Worm (Caenorhabditis elegans) whole organism, L1 larva: Measurements from ENCODE around the gene C43D7.7.

Source experiments
- C04F5.9 ChIP-seq: sonication (generic microtip); optimal IDR thresholded peaks from 2 replicates; lab custom pipeline; 2016; ENCODE audit warnings: missing genetic modification characterization, missing compliant biosample characterization
- C16A3.4 ChIP-seq: fragments of 150-350 bp; optimal IDR thresholded peaks from 2 replicates; lab custom pipeline; 2014; ENCODE audit warnings: missing biosample characterization, missing genetic modification characterization
- aha-1 ChIP-seq: fragments of 150-350 bp; optimal IDR thresholded peaks from 2 replicates; lab custom pipeline; 2014; ENCODE audit warnings: missing biosample characterization, missing genetic modification characterization
- ama-1 ChIP-seq: fragments of 150-350 bp; optimal IDR thresholded peaks from 2 replicates; lab custom pipeline; 2014
- ceh-63 ChIP-seq: fragments of 200-800 bp; sonication (Bioruptor generic); optimal IDR thresholded peaks from 2 replicates; lab custom pipeline; 2018; ENCODE audit warnings: mild to moderate bottlenecking, missing genetic modification characterization, missing compliant biosample characterization
- ceh-82 ChIP-seq, 3 experiments: fragments of 150-350 bp in 1 of 3; sonication (generic microtip) in 2 of 3; optimal IDR thresholded peaks; 2 replicates each; lab custom pipeline; 2014 to 2017; ENCODE audit warnings: missing biosample characterization in 3 of 3, missing genetic modification characterization in 3 of 3
- ceh-88 ChIP-seq: fragments of 200-800 bp; sonication (Bioruptor generic); IDR thresholded peaks from 2 replicates; pipeline ENCODE4 v1.3.6; 2022; ENCODE audit warnings: missing genetic modification characterization, missing compliant biosample characterization
- ces-1 ChIP-seq: fragments of 150-350 bp; optimal IDR thresholded peaks from 2 replicates; lab custom pipeline; 2014; ENCODE audit warnings: missing biosample characterization, missing genetic modification reagents, missing genetic modification characterization
- dpl-1 ChIP-seq, 3 experiments: fragments of 150-350 bp in 2 of 3; sonication (generic microtip) in 1 of 3; optimal IDR thresholded peaks; 2 replicates each; lab custom pipeline; 2014 to 2017; ENCODE audit warnings: missing biosample characterization in 3 of 3, missing genetic modification characterization in 3 of 3, missing genetic modification reagents in 3 of 3
- dsc-1 ChIP-seq: sonication (generic microtip); optimal IDR thresholded peaks from 2 replicates; lab custom pipeline; 2016; ENCODE audit warnings: mild to moderate bottlenecking, missing genetic modification characterization, missing compliant biosample characterization
- efl-1 ChIP-seq, 4 experiments: fragments of 150-350 bp; optimal IDR thresholded peaks in 3 of 4; peaks in 1 of 4; 1 replicate in 1 of 4; 2 replicates in 3 of 4; lab custom pipeline; 2014; ENCODE audit warnings: missing biosample characterization in 2 of 4, missing genetic modification characterization in 2 of 4, missing genetic modification reagents in 2 of 4
- egl-13 ChIP-seq: sonication (generic microtip); optimal IDR thresholded peaks from 2 replicates; lab custom pipeline; 2016; ENCODE audit warnings: missing genotype, missing genetic modification reagents, missing genetic modification characterization, missing compliant biosample characterization
- fkh-4 ChIP-seq: sonication (generic microtip); optimal IDR thresholded peaks from 2 replicates; lab custom pipeline; 2016; ENCODE audit warnings: missing compliant biosample characterization, missing genetic modification characterization, borderline replicate concordance
- fos-1 ChIP-seq: fragments of 150-350 bp; optimal IDR thresholded peaks from 2 replicates; lab custom pipeline; 2014; ENCODE audit warnings: missing biosample characterization, missing genetic modification characterization
- grh-1 ChIP-seq: fragments of 200-800 bp; sonication (Bioruptor generic); IDR thresholded peaks from 2 replicates; pipeline ENCODE4 v1.3.6; 2022; ENCODE audit warnings: missing genetic modification reagents, missing genetic modification characterization, missing compliant biosample characterization
- hlh-4 ChIP-seq: sonication (generic microtip); optimal IDR thresholded peaks from 2 replicates; lab custom pipeline; 2016; ENCODE audit warnings: mild to moderate bottlenecking, missing genetic modification characterization, missing compliant biosample characterization
- irx-1 ChIP-seq: sonication (generic microtip); optimal IDR thresholded peaks from 2 replicates; lab custom pipeline; 2016; ENCODE audit warnings: missing genetic modification characterization, missing compliant biosample characterization
- lin-13 ChIP-seq: fragments of 150-350 bp; optimal IDR thresholded peaks from 2 replicates; lab custom pipeline; 2014; ENCODE audit warnings: missing biosample characterization, missing genetic modification reagents, missing genetic modification characterization
- lin-14 ChIP-seq: fragments of 200-800 bp; sonication (Bioruptor generic); optimal IDR thresholded peaks from 2 replicates; lab custom pipeline; 2018; ENCODE audit warnings: mild to moderate bottlenecking, missing genetic modification characterization, moderate library complexity, missing compliant biosample characterization
- mdl-1 ChIP-seq, 2 experiments: fragments of 150-350 bp; optimal IDR thresholded peaks; 2 replicates each; lab custom pipeline; 2014 to 2017; ENCODE audit warnings: missing biosample characterization in 2 of 2, missing genetic modification characterization in 2 of 2, inconsistent platforms in 1 of 2
- mef-2 ChIP-seq: fragments of 150-350 bp; optimal IDR thresholded peaks from 2 replicates; lab custom pipeline; 2014; ENCODE audit warnings: missing biosample characterization, missing genetic modification characterization
- mep-1 ChIP-seq: fragments of 150-350 bp; optimal IDR thresholded peaks from 2 replicates; lab custom pipeline; 2014; ENCODE audit warnings: missing biosample characterization, missing genetic modification characterization
- nhr-47 ChIP-seq: sonication (generic microtip); optimal IDR thresholded peaks from 2 replicates; lab custom pipeline; 2016; ENCODE audit warnings: mild to moderate bottlenecking, missing genetic modification characterization, moderate library complexity, missing compliant biosample characterization
- nhr-71 ChIP-seq: sonication (generic microtip); optimal IDR thresholded peaks from 2 replicates; lab custom pipeline; 2016; ENCODE audit warnings: mild to moderate bottlenecking, missing genetic modification characterization, moderate library complexity, missing compliant biosample characterization
- nhr-84 ChIP-seq: sonication (generic microtip); optimal IDR thresholded peaks from 2 replicates; lab custom pipeline; 2017; ENCODE audit warnings: missing biosample characterization, missing genetic modification characterization
- pag-3 ChIP-seq: sonication (generic microtip); optimal IDR thresholded peaks from 2 replicates; lab custom pipeline; 2017; ENCODE audit warnings: missing genetic modification characterization, mild to moderate bottlenecking, missing compliant biosample characterization, antibody characterized with exemption, borderline replicate concordance; ENCODE audit not compliant: insufficient read depth
- pqm-1 ChIP-seq: sonication (generic microtip); optimal IDR thresholded peaks from 3 replicates; lab custom pipeline; 2017; ENCODE audit warnings: missing biosample characterization, missing genetic modification characterization
- rnt-1 ChIP-seq: sonication (generic microtip); optimal IDR thresholded peaks from 2 replicates; lab custom pipeline; 2016; ENCODE audit warnings: mild to moderate bottlenecking, missing genetic modification characterization, moderate library complexity, missing compliant biosample characterization
- sox-4 ChIP-seq: sonication (generic microtip); optimal IDR thresholded peaks from 2 replicates; lab custom pipeline; 2016; ENCODE audit warnings: missing genetic modification characterization, missing compliant biosample characterization
- unc-130 ChIP-seq: fragments of 150-350 bp; optimal IDR thresholded peaks from 2 replicates; lab custom pipeline; 2017; ENCODE audit warnings: missing biosample characterization, missing genetic modification characterization, inconsistent platforms
- unc-62 ChIP-seq: fragments of 150-350 bp; optimal IDR thresholded peaks from 2 replicates; lab custom pipeline; 2014; ENCODE audit warnings: missing biosample characterization, missing genetic modification reagents, missing genetic modification characterization
- unc-86 ChIP-seq: sonication (generic microtip); optimal IDR thresholded peaks from 2 replicates; lab custom pipeline; 2016; ENCODE audit warnings: missing genetic modification characterization, missing compliant biosample characterization
- unc-98 ChIP-seq: fragments of 200-800 bp; sonication (Bioruptor generic); IDR thresholded peaks from 2 replicates; pipeline ENCODE4 v1.3.6; 2022; ENCODE audit warnings: missing genetic modification characterization, missing compliant biosample characterization
- zag-1 ChIP-seq: fragments of 150-350 bp; optimal IDR thresholded peaks from 2 replicates; lab custom pipeline; 2014; ENCODE audit warnings: missing biosample characterization, missing genetic modification characterization

The C43D7.7 gene

DNA sequence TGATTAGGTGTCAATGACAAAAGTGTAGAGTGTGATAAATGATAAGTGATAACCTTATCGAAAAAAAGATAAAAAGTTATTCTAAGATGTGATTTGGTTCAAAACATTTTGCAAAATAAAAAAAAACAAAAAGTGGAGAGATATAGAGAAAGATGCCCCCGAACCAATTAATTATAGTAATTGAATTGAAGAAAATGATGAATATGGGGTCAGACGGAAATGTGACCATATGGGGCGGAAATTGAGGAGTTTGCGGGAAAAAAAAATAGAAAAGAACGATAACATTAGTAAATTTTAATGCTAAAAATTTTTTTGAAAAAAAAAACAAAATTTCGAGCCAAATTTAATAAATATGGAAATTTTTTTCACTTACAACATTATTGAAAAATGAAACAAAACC lies 35.2 kb upstream of the C43D7.7 start:
- TF ChIP-seq fos-1 (tag; lab: Kevin White, UChicago) (no peak), ceh-82 (tag; optimal IDR thresholded peaks at IDR 0.05; lab: Kevin White, UChicago) (no peak), C04F5.9 (tag; lab: Kevin White, UChicago) (no peak), unc-130 (tag; lab: Kevin White, UChicago) (no peak), lin-13 (GFP tag; lab: Kevin White, UChicago) (no peak), unc-98 (GFP tag; lab: Robert Waterston, UW) (no peak), efl-1 (optimal IDR thresholded peaks at IDR 0.05; lab: Kevin White, UChicago) (no peak), efl-1 (GFP tag; optimal IDR thresholded peaks at IDR 0.05 in 1 of 2; lab: Kevin White, UChicago) (peak in 1 of 2 experiments; percentile 30)

DNA sequence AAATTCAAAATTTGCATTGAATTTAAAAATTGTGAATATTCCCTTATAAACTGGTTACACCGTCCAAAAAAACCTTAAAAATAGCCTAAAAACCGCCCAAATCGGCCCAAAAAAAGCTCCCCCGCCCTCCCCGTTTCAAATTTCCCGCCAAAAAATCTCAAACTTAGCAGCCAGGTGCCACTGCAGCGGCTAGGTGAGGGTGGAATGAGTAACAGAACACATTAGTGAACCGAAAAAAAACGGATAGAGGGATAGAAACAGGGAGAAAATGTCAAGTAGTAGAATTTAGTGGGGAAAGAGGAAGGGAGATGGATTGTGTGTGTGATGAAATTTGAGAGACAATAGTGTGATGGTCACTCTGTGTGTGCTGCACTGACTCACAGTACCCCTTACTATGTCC lies 32.6 kb upstream of the C43D7.7 start:
- TF ChIP-seq ama-1 (lab: Kevin White, UChicago): no peak
- peak; percentile 38 for TF ChIP-seq rnt-1
- no peak for TF ChIP-seq unc-86 (tag; lab: Kevin White, UChicago)
- TF ChIP-seq mdl-1 (tag; optimal IDR thresholded peaks at IDR 0.05; lab: Kevin White, UChicago): peak in 1 of 2 experiments; percentile 6
- peak in 1 of 2 experiments; percentile 37 for TF ChIP-seq efl-1 (optimal IDR thresholded peaks at IDR 0.05; lab: Kevin White, UChicago)
- TF ChIP-seq efl-1 (GFP tag; optimal IDR thresholded peaks at IDR 0.05 in 1 of 2; lab: Kevin White, UChicago): peak; percentile 48 to 93
- TF ChIP-seq pag-3 (tag; lab: Kevin White, UChicago): peak; percentile 61
- peak in 2 of 3 experiments; percentile 41 to 53 for TF ChIP-seq dpl-1 (GFP tag; optimal IDR thresholded peaks at IDR 0.05; lab: Kevin White, UChicago)
- TF ChIP-seq lin-13 (GFP tag; lab: Kevin White, UChicago): no peak
- TF ChIP-seq egl-13 (tag; lab: Kevin White, UChicago): no peak
- no peak for TF ChIP-seq nhr-71 (tag; lab: Kevin White, UChicago)
- TF ChIP-seq mep-1 (tag; lab: Kevin White, UChicago): peak; percentile 29
- TF ChIP-seq lin-14 (GFP tag; lab: Kevin White, UChicago): peak; percentile 79
- TF ChIP-seq nhr-47: no peak

DNA sequence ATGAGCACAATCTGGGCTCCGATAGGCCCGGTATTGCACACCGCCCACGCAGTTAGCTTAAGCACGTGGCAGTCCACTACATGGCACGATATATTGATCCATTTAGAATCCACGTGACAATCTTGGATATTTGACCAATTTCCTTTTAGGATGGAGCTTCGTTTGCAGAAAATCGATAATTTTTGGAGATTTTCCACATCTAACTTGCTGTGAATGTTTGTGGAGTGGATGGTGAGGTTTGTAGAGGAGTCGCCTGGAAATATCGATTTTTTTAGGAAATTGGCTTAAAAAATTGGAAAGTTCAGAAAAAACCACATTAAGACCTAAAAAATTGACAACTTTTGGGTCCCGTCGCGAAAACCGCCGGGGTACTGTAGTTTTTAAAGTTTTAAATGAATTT lies 18.0 kb upstream of the C43D7.7 start:
- TF ChIP-seq irx-1 (tag; lab: Kevin White, UChicago): no peak
- no peak for TF ChIP-seq ceh-63 (GFP tag; lab: Kevin White, UChicago)
- no peak for TF ChIP-seq dsc-1 (tag; lab: Kevin White, UChicago)
- TF ChIP-seq C16A3.4: no peak
- TF ChIP-seq mef-2 (tag; lab: Kevin White, UChicago): no peak
- TF ChIP-seq egl-13 (tag; lab: Kevin White, UChicago): no peak
- no peak for TF ChIP-seq unc-62 (GFP tag; lab: Kevin White, UChicago)
- TF ChIP-seq pqm-1 (tag; lab: Kevin White, UChicago): no peak
- TF ChIP-seq aha-1 (tag; lab: Kevin White, UChicago): no peak
- no peak for TF ChIP-seq grh-1 (GFP tag; lab: Robert Waterston, UW)
- TF ChIP-seq sox-4 (tag; lab: Kevin White, UChicago): no peak
- no peak for TF ChIP-seq nhr-84
- no peak for TF ChIP-seq ces-1
- TF ChIP-seq fkh-4 (tag; lab: Kevin White, UChicago): no peak
- TF ChIP-seq, all 84 proteins: peak for 0

DNA sequence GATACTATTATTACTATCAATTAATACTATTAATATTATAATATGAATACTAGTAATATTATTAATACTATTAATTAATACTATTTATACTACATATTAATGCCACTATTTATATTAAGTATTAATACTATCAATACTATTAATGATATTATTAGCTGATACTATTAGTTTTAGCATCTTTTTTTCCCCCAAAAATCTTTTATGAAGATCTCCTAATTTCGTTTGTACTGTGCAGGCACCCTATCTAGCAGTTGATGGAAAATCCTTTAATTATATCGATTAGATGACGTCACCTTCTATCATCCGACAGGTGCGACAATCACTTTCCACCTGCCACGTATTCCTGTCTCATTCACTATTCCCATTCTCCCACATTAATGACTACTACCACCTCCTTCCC lies 10.0 kb upstream of the C43D7.7 start, which contains the start of gene fbxb-65:
TSS of gene fbxb-65 (plus strand) at position 301 of the 400 bp plus-strand sequence.
- TF ChIP-seq zag-1: no peak
- no peak for TF ChIP-seq ama-1 (lab: Kevin White, UChicago)
- TF ChIP-seq ceh-88: no peak
- peak; percentile 61 for TF ChIP-seq hlh-4 (tag; lab: Kevin White, UChicago)

DNA sequence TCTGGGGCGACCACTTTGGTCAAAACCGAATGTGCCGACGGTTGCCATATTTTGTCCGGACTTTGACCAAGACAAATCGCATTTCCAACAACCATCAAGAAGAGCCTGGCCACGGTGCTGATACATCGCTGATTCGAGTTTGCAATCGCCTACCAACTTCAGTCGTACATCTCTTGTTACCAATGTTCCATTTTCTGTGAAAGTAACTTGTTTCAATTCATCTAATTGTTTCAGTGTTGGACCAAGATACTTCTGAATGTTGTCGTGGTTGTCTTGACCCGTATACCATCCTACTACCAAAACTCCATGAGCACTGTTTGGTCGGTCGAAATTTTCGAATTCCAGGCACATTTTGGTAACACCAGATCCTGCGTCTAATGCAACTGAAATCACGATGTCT lies 6.1 kb upstream of the C43D7.7 start:
- TF ChIP-seq ceh-88: no peak
- TF ChIP-seq mep-1 (tag; lab: Kevin White, UChicago): no peak
- no peak for TF ChIP-seq efl-1 (optimal IDR thresholded peaks at IDR 0.05; lab: Kevin White, UChicago)
- peak in 1 of 2 experiments; percentile 75 for TF ChIP-seq efl-1 (GFP tag; optimal IDR thresholded peaks at IDR 0.05 in 1 of 2; lab: Kevin White, UChicago)
- TF ChIP-seq, all 84 proteins: peak for 1
